Fruit fly (Drosophila melanogaster) whole organism, pupa: ENCODE measurements around the gene CG2818.

Source experiments
- CG12605 ChIP-seq: fragments of 200-800 bp; sonication (Bioruptor generic); IDR thresholded peaks from 2 replicates; pipeline ENCODE4 v1.3.6; 2022; ENCODE audit warnings: missing biosample characterization, missing genetic modification characterization
- CG14655 ChIP-seq: fragments of 200-800 bp; sonication (Bioruptor generic); optimal IDR thresholded peaks from 3 replicates; lab custom pipeline; 2017; ENCODE audit warnings: mild to moderate bottlenecking, missing biosample characterization, missing genetic modification reagents, missing genetic modification characterization
- CG17806 ChIP-seq: fragments of 200-800 bp; sonication (Bioruptor generic); optimal IDR thresholded peaks from 2 replicates; lab custom pipeline; 2018; ENCODE audit warnings: missing biosample characterization, mild to moderate bottlenecking, missing genetic modification characterization, moderate library complexity
- CG32121 ChIP-seq: fragments of 200-800 bp; sonication (Bioruptor generic); IDR thresholded peaks from 2 replicates; pipeline ENCODE4 v1.3.6; 2022; ENCODE audit warnings: missing biosample characterization, missing genetic modification characterization
- CG8159 ChIP-seq: fragments of 200-800 bp; sonication (Bioruptor generic); optimal IDR thresholded peaks from 3 replicates; lab custom pipeline; 2018; ENCODE audit warnings: missing biosample characterization, mild to moderate bottlenecking, missing genetic modification characterization, moderate library complexity
- D1 ChIP-seq: fragments of 200-800 bp; sonication (Bioruptor generic); optimal IDR thresholded peaks from 2 replicates; lab custom pipeline; 2018; ENCODE audit warnings: missing biosample characterization, mild to moderate bottlenecking, missing genetic modification characterization, moderate library complexity
- EcR ChIP-seq: fragments of 200-800 bp; sonication (Bioruptor generic); optimal IDR thresholded peaks from 3 replicates; lab custom pipeline; 2019; ENCODE audit warnings: missing biosample characterization, missing genetic modification characterization, mild to moderate bottlenecking, moderate library complexity, missing genetic modification reagents
- Ets98B ChIP-seq: fragments of 200-800 bp; sonication (Bioruptor generic); IDR thresholded peaks from 2 replicates; pipeline ENCODE4 v1.3.6; 2022; ENCODE audit warnings: missing biosample characterization, missing genetic modification characterization
- Pif1A ChIP-seq: fragments of 200-800 bp; sonication (Bioruptor generic); optimal IDR thresholded peaks from 3 replicates; lab custom pipeline; 2016; ENCODE audit warnings: missing biosample characterization, missing genetic modification characterization
- Pif1B ChIP-seq: fragments of 200-800 bp; sonication (Bioruptor generic); optimal IDR thresholded peaks from 3 replicates; lab custom pipeline; 2016; ENCODE audit warnings: missing biosample characterization, missing genetic modification characterization
- fd96Ca ChIP-seq: fragments of 200-800 bp; sonication (Bioruptor generic); IDR thresholded peaks from 3 replicates; pipeline ENCODE4 v1.3.6; 2022; ENCODE audit warnings: missing biosample characterization, missing genetic modification characterization
- rn ChIP-seq: fragments of 200-800 bp; sonication (Bioruptor generic); IDR thresholded peaks from 2 replicates; pipeline ENCODE4 v1.3.6; 2022; ENCODE audit warnings: missing biosample characterization, missing genetic modification characterization

dm6 chr2L:3700374-3700773 lies 12.8 kb upstream of the CG2818 start, which contains the start of gene Sfp24C1:
- TF ChIP-seq Pif1B (no peak), CG8159 (tag; lab: Kevin White, UChicago) (no peak), D1 (tag; lab: Kevin White, UChicago) (no peak), Ets98B (GFP tag; lab: Robert Waterston, UW) (no peak), CG14655 (GFP tag; lab: Kevin White, UChicago) (no peak), CG32121 (GFP tag; lab: Robert Waterston, UW) (no peak), Pif1A (GFP tag; lab: Kevin White, UChicago) (no peak), fd96Ca (GFP tag; lab: Robert Waterston, UW) (no peak), CG17806 (no peak), CG12605 (GFP tag; lab: Robert Waterston, UW) (no peak), rn (GFP tag; lab: Robert Waterston, UW) (no peak), EcR (GFP tag; lab: Kevin White, UChicago) (no peak)
